Fruit fly (Drosophila melanogaster) Kc167 (cell line): ENCODE data around the gene Mpcp2.

Source experiments
- Sin3A ChIP-seq: fragments of >200 bp; optimal IDR thresholded peaks from 2 replicates; lab custom pipeline; 2018; ENCODE audit warnings: missing external identifiers
- psq ChIP-seq: fragments of >200 bp; optimal IDR thresholded peaks from 2 replicates; lab custom pipeline; 2017; ENCODE audit warnings: missing external identifiers
- ttk ChIP-seq: sonication (Bioruptor generic); optimal IDR thresholded peaks from 2 replicates; lab custom pipeline; 2017; ENCODE audit warnings: missing external identifiers

- TF ChIP-seq Sin3A (lab: Kevin White, UChicago), result no peak
- no peak for TF ChIP-seq ttk (lab: Kevin White, UChicago)
- TF ChIP-seq psq (lab: Kevin White, UChicago), result no peak
Observed at dm6 chr3L:14550839-14551415, 13.5 kb downstream of the Mpcp2 start, which contains the start of gene Gbs-70E.
